Worm (Caenorhabditis elegans) whole organism, L4 larva: Measurements from ENCODE around the gene T24H7.8.

Experiments
- F49E8.2 ChIP-seq: sonication (generic microtip); optimal IDR thresholded peaks from 2 replicates; lab custom pipeline; 2016; ENCODE audit warnings: missing compliant biosample characterization, mild to moderate bottlenecking, missing genetic modification characterization, borderline replicate concordance
- T20F7.1 ChIP-seq: fragments of 200-800 bp; sonication (Bioruptor generic); optimal IDR thresholded peaks from 2 replicates; lab custom pipeline; 2018; ENCODE audit warnings: mild to moderate bottlenecking, missing genetic modification characterization, missing compliant biosample characterization
- T26A8.4 ChIP-seq: fragments of 200-800 bp; sonication (Bioruptor generic); IDR thresholded peaks from 2 replicates; pipeline ENCODE4 v1.3.6; 2022; ENCODE audit warnings: missing genetic modification characterization, missing compliant biosample characterization
- Y105C5A.15 ChIP-seq: fragments of 200-800 bp; sonication (Bioruptor generic); IDR thresholded peaks from 2 replicates; pipeline ENCODE4 v1.3.6; 2022; ENCODE audit warnings: missing genetic modification characterization, missing compliant biosample characterization
- Y48G9A.11 ChIP-seq: fragments of 200-800 bp; sonication (Bioruptor generic); IDR thresholded peaks from 2 replicates; pipeline ENCODE4 v1.3.6; 2022; ENCODE audit warnings: missing genetic modification reagents, missing genetic modification characterization, missing compliant biosample characterization
- aha-1 ChIP-seq: fragments of 150-350 bp; peaks from one replicate; lab custom pipeline; 2014; ENCODE audit warnings: missing biosample characterization, missing genetic modification characterization
- aly-2 ChIP-seq: sonication (generic microtip); optimal IDR thresholded peaks from 2 replicates; lab custom pipeline; 2018; ENCODE audit warnings: missing biosample characterization, missing genetic modification characterization
- ama-1 ChIP-seq: fragments of 150-350 bp; optimal IDR thresholded peaks from 2 replicates; lab custom pipeline; 2014; ENCODE audit warnings: inconsistent platforms, mixed read lengths
- arid-1 ChIP-seq: fragments of 200-800 bp; sonication (Bioruptor generic); conservative IDR thresholded peaks from 2 replicates; pipeline ENCODE4 v1.3.6; 2022; ENCODE audit warnings: missing genetic modification reagents, missing genetic modification characterization, missing compliant biosample characterization
- ceh-44 ChIP-seq: fragments of 200-800 bp; sonication (Bioruptor generic); IDR thresholded peaks from 2 replicates; pipeline ENCODE4 v1.3.6; 2022; ENCODE audit warnings: missing genetic modification reagents, missing genetic modification characterization, missing compliant biosample characterization
- dmd-8 ChIP-seq: fragments of 200-800 bp; sonication (Bioruptor generic); IDR thresholded peaks from 2 replicates; pipeline ENCODE4 v1.3.6; 2022; ENCODE audit warnings: missing genetic modification characterization, missing compliant biosample characterization
- dpl-1 ChIP-seq: fragments of 150-350 bp; optimal IDR thresholded peaks from 2 replicates; lab custom pipeline; 2014; ENCODE audit warnings: missing biosample characterization, missing genetic modification reagents, missing genetic modification characterization
- duxl-1 ChIP-seq: sonication (generic microtip); optimal IDR thresholded peaks from 2 replicates; lab custom pipeline; 2016; ENCODE audit warnings: mild to moderate bottlenecking, missing genetic modification characterization, moderate library complexity, missing compliant biosample characterization; ENCODE audit not compliant: poor library complexity
- egl-43 ChIP-seq: fragments of 200-800 bp; sonication (Bioruptor generic); IDR thresholded peaks from 2 replicates; pipeline ENCODE4 v1.3.6; 2022; ENCODE audit warnings: missing genetic modification reagents, missing genetic modification characterization, missing compliant biosample characterization
- fkh-10 ChIP-seq: fragments of 150-350 bp; optimal IDR thresholded peaks from 2 replicates; lab custom pipeline; 2014; ENCODE audit warnings: missing biosample characterization, missing genetic modification reagents, missing genetic modification characterization
- hlh-30 ChIP-seq: sonication (generic microtip); optimal IDR thresholded peaks from 2 replicates; lab custom pipeline; 2017; ENCODE audit warnings: antibody characterized with exemption, mild to moderate bottlenecking, missing genetic modification characterization, missing compliant biosample characterization; ENCODE audit not compliant: insufficient read depth
- hmg-1.1 ChIP-seq: fragments of 200-800 bp; sonication (Bioruptor generic); IDR thresholded peaks from 2 replicates; pipeline ENCODE4 v1.3.6; 2022; ENCODE audit warnings: missing genetic modification reagents, missing genetic modification characterization, missing compliant biosample characterization
- jun-1 ChIP-seq: fragments of 150-350 bp; optimal IDR thresholded peaks from 2 replicates; lab custom pipeline; 2014; ENCODE audit warnings: missing biosample characterization, missing genetic modification reagents, missing genetic modification characterization
- lin-29 ChIP-seq: fragments of 200-800 bp; sonication (Bioruptor generic); IDR thresholded peaks from 2 replicates; pipeline ENCODE4 v1.3.6; 2022; ENCODE audit warnings: missing genetic modification reagents, missing genetic modification characterization, missing compliant biosample characterization
- lir-3 ChIP-seq: sonication (generic microtip); optimal IDR thresholded peaks from 2 replicates; lab custom pipeline; 2016; ENCODE audit warnings: mild to moderate bottlenecking, missing genetic modification characterization, missing compliant biosample characterization
- lsy-2 ChIP-seq, 2 experiments: fragments of 150-350 bp in 1 of 2; sonication (generic microtip) in 1 of 2; optimal IDR thresholded peaks; 2 replicates each; lab custom pipeline; 2014 to 2017; ENCODE audit warnings: missing biosample characterization in 2 of 2, missing genetic modification characterization in 2 of 2
- madf-5 ChIP-seq, 2 experiments: fragments of 200-800 bp; sonication (Bioruptor generic); IDR thresholded peaks; 2 replicates each; pipeline ENCODE4 v1.3.6; 2022; ENCODE audit warnings: missing compliant biosample characterization in 2 of 2, missing genetic modification characterization in 2 of 2
- madf-9 ChIP-seq: fragments of 200-800 bp; sonication (Bioruptor generic); conservative IDR thresholded peaks from 2 replicates; pipeline ENCODE4 v1.3.6; 2022; ENCODE audit warnings: missing genetic modification reagents, missing genetic modification characterization, missing compliant biosample characterization
- mxl-2 ChIP-seq: fragments of 200-800 bp; sonication (Bioruptor generic); conservative IDR thresholded peaks from 2 replicates; pipeline ENCODE4 v1.3.6; 2022; ENCODE audit warnings: missing genetic modification reagents, missing genetic modification characterization, missing compliant biosample characterization
- nhr-25 ChIP-seq: sonication (generic microtip); optimal IDR thresholded peaks from 2 replicates; lab custom pipeline; 2017; ENCODE audit warnings: missing genetic modification characterization, mild to moderate bottlenecking, missing compliant biosample characterization, antibody characterized with exemption, moderate library complexity, borderline replicate concordance; ENCODE audit not compliant: insufficient read depth
- nhr-28 ChIP-seq: fragments of 150-350 bp; optimal IDR thresholded peaks from 2 replicates; lab custom pipeline; 2014; ENCODE audit warnings: missing biosample characterization, missing genetic modification characterization
- nhr-48 ChIP-seq: sonication (generic microtip); optimal IDR thresholded peaks from 2 replicates; lab custom pipeline; 2016; ENCODE audit warnings: mild to moderate bottlenecking, missing genetic modification characterization, missing compliant biosample characterization
- nhr-6 ChIP-seq: fragments of 150-350 bp; optimal IDR thresholded peaks from 2 replicates; lab custom pipeline; 2014; ENCODE audit warnings: missing biosample characterization, missing genetic modification characterization
- php-3 ChIP-seq: fragments of 200-800 bp; sonication (Bioruptor generic); IDR thresholded peaks from 2 replicates; pipeline ENCODE4 v1.3.6; 2022; ENCODE audit warnings: missing genetic modification reagents, missing genetic modification characterization, missing compliant biosample characterization
- sdz-12 ChIP-seq: fragments of 200-800 bp; sonication (Bioruptor generic); optimal IDR thresholded peaks from 2 replicates; lab custom pipeline; 2018; ENCODE audit warnings: mild to moderate bottlenecking, missing genetic modification characterization, missing compliant biosample characterization
- set-16 ChIP-seq: fragments of 200-800 bp; sonication (Bioruptor generic); IDR thresholded peaks from 2 replicates; pipeline ENCODE4 v1.3.6; 2022; ENCODE audit warnings: missing genetic modification reagents, missing genetic modification characterization, missing compliant biosample characterization
- skn-1 ChIP-seq: fragments of 150-350 bp; optimal IDR thresholded peaks from 2 replicates; lab custom pipeline; 2014; ENCODE audit warnings: missing biosample characterization, missing genetic modification characterization
- unc-62 ChIP-seq, 3 experiments: fragments of 150-350 bp in 1 of 3; sonication (generic microtip); optimal IDR thresholded peaks in 2 of 3; peaks in 1 of 3; 1 replicate in 1 of 3; 2 replicates in 2 of 3; lab custom pipeline; 2014 to 2017; ENCODE audit warnings: missing biosample characterization in 3 of 3, missing genetic modification characterization in 3 of 3, missing genetic modification reagents in 3 of 3, missing genotype in 1 of 3
- zag-1 ChIP-seq: fragments of 150-350 bp; optimal IDR thresholded peaks from 2 replicates; lab custom pipeline; 2014; ENCODE audit warnings: missing biosample characterization, missing genetic modification characterization
- zfp-3 ChIP-seq: fragments of 200-800 bp; sonication (Bioruptor generic); conservative IDR thresholded peaks from 2 replicates; pipeline ENCODE4 v1.3.6; 2022; ENCODE audit warnings: missing genetic modification reagents, missing genetic modification characterization, missing compliant biosample characterization

The T24H7.8 gene

DNA sequence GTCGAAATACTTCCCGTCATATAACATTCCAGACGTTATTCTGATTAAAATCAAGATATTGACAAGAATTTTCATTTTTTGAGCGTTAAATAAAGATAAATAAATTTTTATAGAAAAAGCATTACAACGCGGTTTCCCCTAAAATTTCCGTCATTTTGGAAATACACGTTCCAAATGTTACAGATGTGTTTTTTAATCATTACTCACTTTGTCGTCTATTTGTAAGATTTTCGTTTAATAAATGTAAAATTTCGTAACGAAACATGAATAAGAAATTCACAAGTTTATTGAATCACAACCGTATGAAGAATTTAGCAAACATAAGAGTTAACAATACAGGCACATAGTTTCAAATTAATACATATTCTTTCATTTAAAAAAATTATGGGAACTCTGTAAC, 38.9 kb upstream of the T24H7.8 start, which contains the start of gene C30B5.17:
Gene C30B5.17, minus strand, starts transcription at position 101 of the 400 bp plus-strand sequence.
- no peak for TF ChIP-seq nhr-25 (tag; lab: Kevin White, UChicago)
- no peak for TF ChIP-seq T20F7.1 (GFP tag; lab: Kevin White, UChicago)
- no peak for TF ChIP-seq skn-1 (tag; lab: Kevin White, UChicago)
- TF ChIP-seq php-3 = no peak
- TF ChIP-seq aly-2 (tag; lab: Kevin White, UChicago) = no peak
- no peak for TF ChIP-seq ama-1
- TF ChIP-seq dpl-1 = no peak
- no peak for TF ChIP-seq sdz-12
- TF ChIP-seq hlh-30 (tag; lab: Kevin White, UChicago) = no peak
- TF ChIP-seq dmd-8 (GFP tag; lab: Robert Waterston, UW) = no peak
- TF ChIP-seq egl-43 = no peak
- TF ChIP-seq jun-1 (tag; lab: Kevin White, UChicago) = no peak
- no peak for TF ChIP-seq arid-1 (GFP tag; lab: Robert Waterston, UW)
- no peak for TF ChIP-seq madf-9 (GFP tag; lab: Robert Waterston, UW)
- no peak for TF ChIP-seq hmg-1.1
- TF ChIP-seq ceh-44 (GFP tag; lab: Robert Waterston, UW) = no peak

DNA sequence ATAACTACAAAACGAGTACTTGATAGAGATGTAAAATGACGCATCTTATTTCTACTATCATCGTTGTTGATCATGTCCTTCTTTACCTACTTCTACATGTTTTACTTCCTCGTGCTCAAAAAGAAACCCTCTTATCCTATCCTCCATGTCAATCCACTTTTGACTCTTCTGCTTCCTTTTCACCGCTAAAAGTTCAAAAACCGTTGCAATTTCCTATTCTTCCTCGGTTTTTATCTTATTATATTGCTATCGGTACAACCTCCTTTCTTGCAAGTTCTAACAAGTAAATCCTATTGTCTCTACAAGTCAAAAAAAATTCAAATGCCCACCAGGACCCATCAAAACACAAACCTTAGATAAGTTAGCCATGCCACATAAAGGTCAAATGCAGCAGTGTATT, 34.6 kb upstream of the T24H7.8 start:
- TF ChIP-seq fkh-10 (GFP tag; lab: Kevin White, UChicago) (peak; percentile 51), aha-1 (tag; lab: Kevin White, UChicago) (no peak)

DNA sequence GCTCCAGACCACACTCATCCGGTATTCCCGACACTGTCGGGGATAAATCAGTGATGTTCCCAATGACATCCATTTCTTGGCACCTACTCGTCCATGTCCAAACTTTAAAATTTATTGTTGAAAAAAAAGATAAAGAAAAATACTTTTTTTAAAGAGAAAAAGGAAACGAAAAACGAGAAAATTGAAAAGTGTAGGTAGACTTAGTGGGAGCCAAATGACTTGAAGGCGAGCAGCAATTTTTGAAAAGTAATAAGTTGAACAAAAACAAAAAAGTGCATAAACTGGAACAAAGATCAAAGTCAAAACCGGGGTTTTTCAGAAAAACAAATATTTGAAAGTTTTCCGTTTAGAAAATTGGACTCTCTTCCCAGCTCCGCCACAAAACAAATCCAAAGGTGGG, 33.7 kb upstream of the T24H7.8 start, which contains the start of gene daf-37:
Gene daf-37, minus strand, starts transcription at position 101 of the 400 bp plus-strand sequence.
- TF ChIP-seq Y105C5A.15 (no peak), lin-29 (GFP tag; lab: Robert Waterston, UW) (no peak), madf-5 (GFP tag; IDR thresholded peaks at IDR 0.05; lab: Robert Waterston, UW) (no peak), aha-1 (tag; lab: Kevin White, UChicago) (peak; percentile 44)

DNA sequence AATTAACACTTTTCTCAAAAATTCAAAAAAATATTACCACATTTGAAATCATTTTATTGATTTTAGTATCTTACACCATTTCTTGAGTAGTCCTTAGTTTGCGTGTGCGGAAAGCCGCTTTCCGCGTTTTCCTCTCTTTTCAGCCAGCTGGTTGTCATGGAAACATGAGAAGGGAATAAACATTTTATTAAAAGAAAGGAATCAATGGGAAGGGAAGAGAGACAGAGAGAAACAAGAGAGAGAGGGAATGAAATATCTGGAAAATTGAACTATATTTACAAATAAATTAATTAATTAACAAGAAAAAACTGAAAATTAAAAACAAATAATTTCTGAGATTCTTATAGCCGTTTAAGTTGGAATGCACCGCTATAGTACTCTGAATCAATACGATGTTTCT, 22.5 kb upstream of the T24H7.8 start, which contains the start of gene mks-2:
Gene mks-2, minus strand, starts transcription at position 101 of the 400 bp plus-strand sequence.
- TF ChIP-seq duxl-1 (tag; lab: Kevin White, UChicago) (no peak), F49E8.2 (tag; lab: Kevin White, UChicago) (no peak), nhr-48 (tag; lab: Kevin White, UChicago) (no peak), set-16 (GFP tag; lab: Robert Waterston, UW) (no peak), Y48G9A.11 (GFP tag; lab: Robert Waterston, UW) (no peak), lsy-2 (tag; optimal IDR thresholded peaks at IDR 0.05; lab: Kevin White, UChicago) (no peak), lir-3 (tag; lab: Kevin White, UChicago) (no peak), zag-1 (tag; lab: Kevin White, UChicago) (no peak), zfp-3 (GFP tag; lab: Robert Waterston, UW) (no peak), T26A8.4 (GFP tag; lab: Robert Waterston, UW) (no peak), nhr-28 (tag; lab: Kevin White, UChicago) (no peak), aly-2 (tag; lab: Kevin White, UChicago) (no peak), mxl-2 (GFP tag; lab: Robert Waterston, UW) (no peak)

DNA sequence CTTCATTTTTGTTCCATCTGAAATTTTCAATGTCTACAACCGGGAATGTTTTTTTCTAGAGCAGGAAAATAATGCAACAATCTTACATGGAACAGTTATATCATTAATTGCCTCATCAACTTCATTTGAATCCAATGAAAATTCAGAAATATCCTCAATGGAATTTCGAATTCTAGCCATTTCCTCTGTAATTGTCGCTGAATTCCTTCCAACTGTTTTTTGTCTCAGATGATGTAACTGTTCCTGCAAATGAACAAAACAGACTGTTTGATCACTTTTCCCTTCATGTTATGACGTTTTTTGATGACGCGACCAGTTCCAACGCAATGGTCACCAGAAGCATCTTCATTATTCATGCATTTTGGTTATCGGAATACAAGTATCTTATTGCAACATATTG, 20.4 kb upstream of the T24H7.8 start:
- TF ChIP-seq unc-62 (GFP tag; optimal IDR thresholded peaks at IDR 0.05 in 1 of 2; lab: Kevin White, UChicago) (peak in 1 of 2 experiments; percentile 92), unc-62 (tag; optimal IDR thresholded peaks at IDR 0.05; lab: Kevin White, UChicago) (no peak), nhr-6 (tag; lab: Kevin White, UChicago) (no peak)
